Fruit fly (Drosophila melanogaster) whole organism, embryonic: ENCODE results near the gene bsh.
A peak's percentile ranks its signal among the peaks of the same experiment; 100 is the strongest.

Experiments used
- Ada2b ChIP-seq: fragments of 200-800 bp; sonication (Bioruptor generic); IDR thresholded peaks from 2 replicates; pipeline ENCODE4 v1.3.6; 2022; ENCODE audit warnings: missing biosample characterization, missing genetic modification characterization
- Asciz ChIP-seq: fragments of 200-800 bp; sonication (Bioruptor generic); optimal IDR thresholded peaks from 2 replicates; lab custom pipeline; 2017; ENCODE audit warnings: missing biosample characterization, mild to moderate bottlenecking, missing genetic modification characterization, missing genetic modification reagents
- Atf6 ChIP-seq: fragments of 200-800 bp; sonication (Bioruptor generic); IDR thresholded peaks from 2 replicates; pipeline ENCODE4 v1.3.6; 2022; ENCODE audit warnings: missing biosample characterization, missing genetic modification characterization
- BEAF-32 ChIP-seq: fragments of 200-800 bp; sonication (Bioruptor generic); optimal IDR thresholded peaks from 3 replicates; lab custom pipeline; 2017; ENCODE audit warnings: missing biosample characterization, missing genetic modification characterization, mild to moderate bottlenecking, moderate library complexity, missing genetic modification reagents
- CG10267 ChIP-seq: fragments of 200-800 bp; sonication (Bioruptor generic); optimal IDR thresholded peaks from 2 replicates; lab custom pipeline; 2018; ENCODE audit warnings: missing biosample characterization, mild to moderate bottlenecking, missing genetic modification characterization, moderate library complexity
- CG12219 ChIP-seq: fragments of 200-800 bp; sonication (Bioruptor generic); optimal IDR thresholded peaks from 3 replicates; lab custom pipeline; 2018; ENCODE audit warnings: missing biosample characterization, mild to moderate bottlenecking, missing genetic modification characterization
- CG13123 ChIP-seq: fragments of 200-800 bp; sonication (Bioruptor generic); optimal IDR thresholded peaks from 2 replicates; lab custom pipeline; 2016; ENCODE audit warnings: missing biosample characterization, missing genetic modification characterization
- CG13624 ChIP-seq: fragments of 200-800 bp; sonication (Bioruptor generic); optimal IDR thresholded peaks from 2 replicates; lab custom pipeline; 2016; ENCODE audit warnings: missing biosample characterization, missing genetic modification characterization
- CG1602 ChIP-seq: fragments of 200-800 bp; sonication (Bioruptor generic); optimal IDR thresholded peaks from 3 replicates; lab custom pipeline; 2016; ENCODE audit warnings: missing biosample characterization, missing genetic modification characterization
- CG32772 ChIP-seq: fragments of 200-800 bp; sonication (Bioruptor generic); IDR thresholded peaks from 2 replicates; pipeline ENCODE4 v1.3.6; 2022; ENCODE audit warnings: missing biosample characterization, missing genetic modification characterization
- CG43689 ChIP-seq: fragments of 200-800 bp; sonication (Bioruptor generic); IDR thresholded peaks from 2 replicates; pipeline ENCODE4 v1.3.6; 2022; ENCODE audit warnings: missing biosample characterization, missing genetic modification characterization
- CG4424 ChIP-seq: fragments of 200-800 bp; sonication (Bioruptor generic); optimal IDR thresholded peaks from 3 replicates; lab custom pipeline; 2016; ENCODE audit warnings: missing biosample characterization, missing genetic modification characterization
- CG6272 ChIP-seq: fragments of 200-800 bp; sonication (Bioruptor generic); IDR thresholded peaks from 2 replicates; pipeline ENCODE4 v1.3.6; 2022; ENCODE audit warnings: missing biosample characterization, missing genetic modification characterization
- CG7357 ChIP-seq: fragments of 200-800 bp; sonication (Bioruptor generic); IDR thresholded peaks from 3 replicates; pipeline ENCODE4 v1.3.6; 2022; ENCODE audit warnings: missing biosample characterization, missing genetic modification characterization
- CG7556 ChIP-seq: fragments of 200-800 bp; sonication (Bioruptor generic); optimal IDR thresholded peaks from 2 replicates; lab custom pipeline; 2017; ENCODE audit warnings: missing biosample characterization, mild to moderate bottlenecking, missing genetic modification characterization
- CG9437 ChIP-seq: fragments of 200-800 bp; sonication (Bioruptor generic); optimal IDR thresholded peaks from 2 replicates; lab custom pipeline; 2018; ENCODE audit warnings: missing biosample characterization, mild to moderate bottlenecking, missing genetic modification characterization
- Eip74EF ChIP-seq, 2 experiments: fragments of 200-800 bp in 1 of 2; fragments of >200 bp in 1 of 2; sonication (Bioruptor generic) in 1 of 2; optimal IDR thresholded peaks; 2 replicates each; lab custom pipeline; 2017 to 2019; ENCODE audit warnings: missing biosample characterization in 2 of 2, missing genetic modification characterization in 2 of 2, mild to moderate bottlenecking in 1 of 2, moderate library complexity in 1 of 2
- Elba2 ChIP-seq: fragments of 200-800 bp; sonication (Bioruptor generic); optimal IDR thresholded peaks from 3 replicates; lab custom pipeline; 2016; ENCODE audit warnings: missing biosample characterization, missing genetic modification characterization
- Hr39 ChIP-seq: fragments of >200 bp; optimal IDR thresholded peaks from 2 replicates; lab custom pipeline; 2017
- MTF-1 ChIP-seq: fragments of 200-800 bp; sonication (Bioruptor generic); optimal IDR thresholded peaks from 2 replicates; lab custom pipeline; 2018; ENCODE audit warnings: missing biosample characterization, mild to moderate bottlenecking, missing genetic modification characterization, borderline replicate concordance
- Med ChIP-seq: fragments of 200-800 bp; sonication (Bioruptor generic); peaks from one replicate; lab custom pipeline; 2016; ENCODE audit warnings: missing biosample characterization, missing genetic modification characterization, mild to moderate bottlenecking, inconsistent platforms, moderate library complexity
- Meics ChIP-seq: fragments of 200-800 bp; sonication (Bioruptor generic); optimal IDR thresholded peaks from 2 replicates; lab custom pipeline; 2017; ENCODE audit warnings: missing biosample characterization, mild to moderate bottlenecking, missing genetic modification characterization
- Nf-YC ChIP-seq: fragments of 200-800 bp; optimal IDR thresholded peaks from 3 replicates; lab custom pipeline; 2019; ENCODE audit warnings: missing biosample characterization, mild to moderate bottlenecking, missing genetic modification characterization, moderate library complexity
- Spps ChIP-seq: fragments of 200-800 bp; sonication (Bioruptor generic); optimal IDR thresholded peaks from 2 replicates; lab custom pipeline; 2018; ENCODE audit warnings: missing biosample characterization, mild to moderate bottlenecking, missing genetic modification characterization
- Ssrp ChIP-seq: fragments of 200-800 bp; sonication (Bioruptor generic); optimal IDR thresholded peaks from 2 replicates; lab custom pipeline; 2018; ENCODE audit warnings: missing biosample characterization, mild to moderate bottlenecking, missing genetic modification characterization, moderate library complexity
- Taf1 ChIP-seq: fragments of 200-800 bp; sonication (Bioruptor generic); IDR thresholded peaks from 2 replicates; pipeline ENCODE4 v1.3.6; 2022; ENCODE audit warnings: missing biosample characterization, missing genetic modification characterization
- ac ChIP-seq: fragments of 200-800 bp; sonication (Bioruptor generic); optimal IDR thresholded peaks from 3 replicates; lab custom pipeline; 2017; ENCODE audit warnings: missing biosample characterization, mild to moderate bottlenecking, missing genetic modification characterization
- chinmo ChIP-seq: fragments of 200-800 bp; sonication (Bioruptor generic); IDR thresholded peaks from 4 replicates; pipeline ENCODE4 v1.3.6; 2022; ENCODE audit warnings: missing biosample characterization, missing genetic modification characterization; ENCODE audit not compliant: partially characterized antibody
- crc ChIP-seq: fragments of 200-800 bp; sonication (Bioruptor generic); optimal IDR thresholded peaks from 2 replicates; lab custom pipeline; 2016; ENCODE audit warnings: missing biosample characterization, missing genetic modification characterization
- dati ChIP-seq: fragments of 200-800 bp; sonication (Bioruptor generic); IDR thresholded peaks from 2 replicates; pipeline ENCODE4 v1.3.6; 2022; ENCODE audit warnings: missing biosample characterization, missing genetic modification characterization
- ems ChIP-seq: fragments of 200-800 bp; sonication (Bioruptor generic); optimal IDR thresholded peaks from 3 replicates; lab custom pipeline; 2016; ENCODE audit warnings: missing biosample characterization, missing genetic modification characterization
- esg ChIP-seq: fragments of 200-800 bp; sonication (Bioruptor generic); conservative IDR thresholded peaks from 2 replicates; pipeline ENCODE4 v1.3.6; 2022; ENCODE audit warnings: missing biosample characterization, missing genetic modification characterization
- fd96Cb ChIP-seq: fragments of 200-800 bp; sonication (Bioruptor generic); optimal IDR thresholded peaks from 2 replicates; lab custom pipeline; 2018; ENCODE audit warnings: missing biosample characterization, mild to moderate bottlenecking, missing genetic modification characterization, moderate library complexity
- gfzf ChIP-seq: fragments of 200-800 bp; sonication (Bioruptor generic); optimal IDR thresholded peaks from 2 replicates; lab custom pipeline; 2016; ENCODE audit warnings: missing biosample characterization, mild to moderate bottlenecking, missing genetic modification characterization, moderate library complexity
- gro ChIP-seq: fragments of 200-800 bp; sonication (Bioruptor generic); optimal IDR thresholded peaks from 2 replicates; lab custom pipeline; 2016; ENCODE audit warnings: missing biosample characterization, missing genetic modification characterization
- gt ChIP-seq: fragments of 200-800 bp; sonication (Bioruptor generic); IDR thresholded peaks from 2 replicates; pipeline ENCODE4 v1.3.6; 2022; ENCODE audit warnings: missing biosample characterization, missing genetic modification characterization
- h ChIP-seq: fragments of >200 bp; optimal IDR thresholded peaks from 2 replicates; lab custom pipeline; 2017
- ken ChIP-seq: fragments of 200-800 bp; sonication (Bioruptor generic); IDR thresholded peaks from 3 replicates; pipeline ENCODE4 v1.3.6; 2022; ENCODE audit warnings: missing biosample characterization, missing genetic modification characterization
- maf-S ChIP-seq: fragments of 200-800 bp; sonication (Bioruptor generic); optimal IDR thresholded peaks from 2 replicates; lab custom pipeline; 2016; ENCODE audit warnings: missing biosample characterization, missing genetic modification characterization
- mam ChIP-seq: fragments of 200-800 bp; sonication (Bioruptor generic); optimal IDR thresholded peaks from 3 replicates; lab custom pipeline; 2016; ENCODE audit warnings: missing biosample characterization, missing genetic modification characterization
- odd ChIP-seq: fragments of 200-800 bp; sonication (Bioruptor generic); optimal IDR thresholded peaks from 2 replicates; lab custom pipeline; 2017; ENCODE audit warnings: missing biosample characterization, mild to moderate bottlenecking, missing genetic modification characterization
- sc ChIP-seq, 3 experiments: fragments of >200 bp in 2 of 3; fragments of 200-800 bp in 1 of 3; sonication (Bioruptor generic) in 1 of 3; optimal IDR thresholded peaks; 2 replicates in 2 of 3; 3 replicates in 1 of 3; lab custom pipeline; 2017; ENCODE audit warnings: mild to moderate bottlenecking in 1 of 3, missing biosample characterization in 1 of 3, missing genetic modification characterization in 1 of 3, missing genetic modification reagents in 1 of 3
- sob ChIP-seq: fragments of 200-800 bp; sonication (Bioruptor generic); IDR thresholded peaks from 2 replicates; pipeline ENCODE4 v1.3.6; 2022; ENCODE audit warnings: missing biosample characterization, missing genetic modification characterization
- stc ChIP-seq: fragments of 200-800 bp; sonication (Bioruptor generic); IDR thresholded peaks from 2 replicates; pipeline ENCODE4 v1.3.6; 2022; ENCODE audit warnings: missing biosample characterization, missing genetic modification characterization
- stwl ChIP-seq: fragments of 200-800 bp; sonication (Bioruptor generic); optimal IDR thresholded peaks from 3 replicates; lab custom pipeline; 2018; ENCODE audit warnings: missing biosample characterization, mild to moderate bottlenecking, missing genetic modification characterization, moderate library complexity
- tap ChIP-seq: fragments of 200-800 bp; optimal IDR thresholded peaks from 3 replicates; lab custom pipeline; 2019; ENCODE audit warnings: missing biosample characterization, mild to moderate bottlenecking, missing genetic modification characterization, moderate library complexity
- toy ChIP-seq: fragments of 200-800 bp; sonication (Bioruptor generic); IDR thresholded peaks from 2 replicates; pipeline ENCODE4 v1.3.6; 2022; ENCODE audit warnings: missing biosample characterization, missing genetic modification characterization
- twi ChIP-seq: fragments of 200-800 bp; optimal IDR thresholded peaks from 2 replicates; lab custom pipeline; 2019; ENCODE audit warnings: missing biosample characterization, mild to moderate bottlenecking, missing genetic modification characterization, moderate library complexity
- tx ChIP-seq: fragments of 200-800 bp; sonication (Bioruptor generic); optimal IDR thresholded peaks from 2 replicates; lab custom pipeline; 2016; ENCODE audit warnings: missing biosample characterization, missing genetic modification characterization

bsh gene

dm6 chr2L:19763773-19764580 is 4.9 kb downstream of the bsh start, which contains the start of gene fbp (continued):
- peak; percentile 20 for TF ChIP-seq Asciz (GFP tag; lab: Kevin White, UChicago)
- TF ChIP-seq Med (GFP tag; lab: Kevin White, UChicago): peak; percentile 68
- TF ChIP-seq maf-S (GFP tag; lab: Kevin White, UChicago): no peak
- TF ChIP-seq CG43689 (GFP tag; lab: Robert Waterston, UW): no peak
- TF ChIP-seq Taf1 (GFP tag; lab: Robert Waterston, UW): no peak
- TF ChIP-seq dati (GFP tag; lab: Robert Waterston, UW): no peak
- no peak for TF ChIP-seq stc
- TF ChIP-seq CG12219 (GFP tag; lab: Kevin White, UChicago): no peak
- peak; percentile 20 for TF ChIP-seq CG13624 (GFP tag; lab: Kevin White, UChicago)
- peak; percentile 65 for TF ChIP-seq Nf-YC (tag; lab: Kevin White, UChicago)
- TF ChIP-seq CG10267 (tag; lab: Kevin White, UChicago): peak; percentile 66
- TF ChIP-seq gfzf (GFP tag; lab: Kevin White, UChicago): no peak
- TF ChIP-seq mam (GFP tag; lab: Kevin White, UChicago): peak; percentile 45
- TF ChIP-seq Hr39 (lab: Kevin White, UChicago): no peak
- TF ChIP-seq Meics (GFP tag; lab: Kevin White, UChicago): peak; percentile 78
- no peak for TF ChIP-seq sc (optimal IDR thresholded peaks at IDR 0.05; lab: Kevin White, UChicago)
- peak; percentile 39 for TF ChIP-seq sc (GFP tag; optimal IDR thresholded peaks at IDR 0.05; lab: Kevin White, UChicago)
- TF ChIP-seq twi (tag; lab: Kevin White, UChicago): no peak
- TF ChIP-seq CG6272 (GFP tag; lab: Robert Waterston, UW): no peak
- no peak for TF ChIP-seq gro (GFP tag; lab: Kevin White, UChicago)
- no peak for TF ChIP-seq MTF-1
- peak; percentile 46; the same call in 1 of the 3 replicates for TF ChIP-seq CG7357 (GFP tag; lab: Robert Waterston, UW)
- peak; percentile 55 for TF ChIP-seq CG1602 (GFP tag; lab: Kevin White, UChicago)
- peak; percentile 86 for TF ChIP-seq CG9437
- no peak for TF ChIP-seq esg (GFP tag; lab: Robert Waterston, UW)
- no peak for TF ChIP-seq h
- no peak for TF ChIP-seq ac (GFP tag; lab: Kevin White, UChicago)
- TF ChIP-seq crc (GFP tag; lab: Kevin White, UChicago): no peak
- no peak for TF ChIP-seq CG13123 (GFP tag; lab: Kevin White, UChicago)
- 0 out of 2 replicates have a peak, but pooled peaks have one; percentile 38 for TF ChIP-seq Atf6
- no peak for TF ChIP-seq Elba2 (GFP tag; lab: Kevin White, UChicago)
- TF ChIP-seq CG7556 (GFP tag; lab: Kevin White, UChicago): peak; percentile 89
- peak; percentile 58; the same call in 2 of the 4 replicates for TF ChIP-seq chinmo (GFP tag; lab: Robert Waterston, UW)
- TF ChIP-seq Spps (tag; lab: Kevin White, UChicago): no peak
- TF ChIP-seq tap (tag; lab: Kevin White, UChicago): peak; percentile 24
- TF ChIP-seq stwl (tag; lab: Kevin White, UChicago): no peak
- TF ChIP-seq toy (GFP tag; lab: Robert Waterston, UW): no peak
- TF ChIP-seq Eip74EF (GFP tag; optimal IDR thresholded peaks at IDR 0.05; lab: Kevin White, UChicago): peak in 1 of 2 experiments; percentile 70
- 0 out of 2 replicates have a peak, but pooled peaks have one; percentile 22 for TF ChIP-seq CG32772 (GFP tag; lab: Robert Waterston, UW)
- TF ChIP-seq BEAF-32: no peak
- peak; percentile 66 for TF ChIP-seq CG4424
- 0 out of 3 replicates have a peak, but pooled peaks have one; percentile 14 for TF ChIP-seq ken (GFP tag; lab: Robert Waterston, UW)
- no peak for TF ChIP-seq tx
- TF ChIP-seq gt (GFP tag; lab: Robert Waterston, UW): 0 out of 2 replicates have a peak, but pooled peaks have one; percentile 9
- peak; percentile 57 for TF ChIP-seq Ssrp (tag; lab: Kevin White, UChicago)
- TF ChIP-seq sob (GFP tag; lab: Robert Waterston, UW): no peak
- TF ChIP-seq Ada2b (GFP tag; lab: Robert Waterston, UW): peak; percentile 19; the same call in 1 of the 2 replicates
- TF ChIP-seq odd (GFP tag; lab: Kevin White, UChicago): peak; percentile 76
- TF ChIP-seq ems (GFP tag; lab: Kevin White, UChicago): peak; percentile 36
- TF ChIP-seq fd96Cb (tag; lab: Kevin White, UChicago): peak; percentile 47
